Fruit fly (Drosophila melanogaster): ENCODE data around the gene sd.
A peak's percentile ranks its signal among the peaks of the same experiment; 100 is the strongest.

Gene sd

dm6 chrX:15803764-15804563 lies at the start of gene sd, which contains the start of gene PGRP-LE:
TSS of gene sd (plus strand) at chrX:15804370.
TSS of gene PGRP-LE (minus strand) at chrX:15803880.
- TF ChIP-seq Crg-1 (GFP tag; optimal IDR thresholded peaks at IDR 0.05), result no peak
- TF ChIP-seq CG7101 (tag; optimal IDR thresholded peaks at IDR 0.05), result no peak
- peak; percentile 61 for TF ChIP-seq CG14711 (tag; optimal IDR thresholded peaks at IDR 0.05)
- TF ChIP-seq tj (GFP tag; optimal IDR thresholded peaks at IDR 0.05), result no peak
- TF ChIP-seq bab1 (GFP tag; optimal IDR thresholded peaks at IDR 0.05), result peak; percentile 18
- no peak for TF ChIP-seq CG12768 (GFP tag; optimal IDR thresholded peaks at IDR 0.05)
- no peak for TF ChIP-seq cnc (optimal IDR thresholded peaks at IDR 0.05)
- peak; percentile 85 for TF ChIP-seq kay (GFP tag; ENCODE audit: borderline replicate concordance)

DNA sequence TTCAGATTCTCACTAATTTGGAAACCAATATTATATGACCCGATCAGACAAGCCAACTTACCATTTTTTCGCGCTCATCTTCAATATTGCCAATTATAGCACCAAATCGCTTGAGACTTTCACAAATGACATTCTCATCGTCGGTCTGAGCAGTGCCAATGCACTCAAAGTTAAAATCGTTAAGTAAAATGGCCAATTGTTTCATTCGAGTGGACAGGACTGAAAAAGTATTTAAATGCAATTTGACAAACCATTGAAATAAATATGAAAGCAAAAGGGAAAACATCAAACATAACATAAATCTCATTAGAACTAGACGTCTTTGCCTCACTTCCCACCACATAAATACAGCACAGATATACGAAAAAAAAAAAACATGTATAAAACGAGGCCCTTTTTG lies 48.2 kb upstream of the sd start, which contains the start of gene CG8260:
TSS of gene CG8260 (plus strand) at position 301 of the 400 bp plus-strand sequence.
- TF ChIP-seq CG5204 (GFP tag; optimal IDR thresholded peaks at IDR 0.05) (no peak), Mnt (GFP tag; optimal IDR thresholded peaks at IDR 0.05) (no peak), pad (GFP tag; optimal IDR thresholded peaks at IDR 0.05) (no peak), CG12768 (GFP tag; optimal IDR thresholded peaks at IDR 0.05) (no peak), CG14711 (tag; optimal IDR thresholded peaks at IDR 0.05) (no peak), bab1 (GFP tag; optimal IDR thresholded peaks at IDR 0.05) (no peak), Clk (GFP tag; optimal IDR thresholded peaks at IDR 0.05) (no peak), tj (GFP tag; optimal IDR thresholded peaks at IDR 0.05) (no peak), toe (GFP tag; optimal IDR thresholded peaks at IDR 0.05) (no peak)

- TF ChIP-seq Crg-1 (GFP tag; optimal IDR thresholded peaks at IDR 0.05), result peak; percentile 5
- TF ChIP-seq kay (GFP tag; ENCODE audit: borderline replicate concordance), result peak; percentile 47
- TF ChIP-seq CG33017 (tag; optimal IDR thresholded peaks at IDR 0.05), result no peak
- TF ChIP-seq Mnt (GFP tag; optimal IDR thresholded peaks at IDR 0.05), result peak; percentile 22
- TF ChIP-seq cic (GFP tag; optimal IDR thresholded peaks at IDR 0.05), result peak; percentile 26
- TF ChIP-seq Clk (GFP tag; optimal IDR thresholded peaks at IDR 0.05), result no peak
- TF ChIP-seq CG7101 (tag; optimal IDR thresholded peaks at IDR 0.05), result peak; percentile 32
- TF ChIP-seq CG12768 (GFP tag; optimal IDR thresholded peaks at IDR 0.05), result no peak
These were observed 45.4 kb upstream of the sd start for dm6 chrX:15758692-15759240.

dm6 chrX:15759752-15760446 lies 44.3 kb upstream of the sd start:
- TF ChIP-seq tj (GFP tag; optimal IDR thresholded peaks at IDR 0.05) (peak; percentile 27), CG5204 (GFP tag; optimal IDR thresholded peaks at IDR 0.05) (no peak)

dm6 chrX:15760447-15761297 lies 43.5 kb upstream of the sd start, which contains the start of the genes Graf and mRpL3:
TSS of gene Graf (minus strand) at chrX:15760733.
TSS of gene mRpL3 (plus strand) at chrX:15761248.
- no peak for TF ChIP-seq Mnt (GFP tag; optimal IDR thresholded peaks at IDR 0.05)
- TF ChIP-seq kay (GFP tag; ENCODE audit: borderline replicate concordance), result peak; percentile 97
- TF ChIP-seq pad (GFP tag; optimal IDR thresholded peaks at IDR 0.05), result peak; percentile 3
- TF ChIP-seq bab1 (GFP tag; optimal IDR thresholded peaks at IDR 0.05), result peak; percentile 6

DNA sequence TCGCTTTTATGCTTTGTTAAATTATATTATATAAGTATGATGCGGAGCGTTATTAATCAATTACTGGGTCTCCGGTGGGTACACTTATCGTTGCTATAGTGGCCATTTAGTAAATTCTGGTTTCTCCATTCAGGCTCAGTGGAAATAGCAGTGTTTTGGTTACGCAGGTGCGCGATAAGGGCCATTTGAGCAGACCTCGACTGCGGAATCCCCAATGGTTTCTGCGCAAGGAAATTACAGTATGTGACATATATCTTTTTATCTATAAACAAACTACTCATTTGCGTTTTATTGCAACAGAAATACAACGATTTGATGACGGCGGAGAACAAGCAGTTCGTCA lies 42.9 kb upstream of the sd start:
- TF ChIP-seq toe (GFP tag; optimal IDR thresholded peaks at IDR 0.05), result no peak
- no peak for TF ChIP-seq ovo (GFP tag; optimal IDR thresholded peaks at IDR 0.05)
- peak; percentile 45 for TF ChIP-seq kay (GFP tag; ENCODE audit: borderline replicate concordance)
- no peak for TF ChIP-seq CG14711 (tag; optimal IDR thresholded peaks at IDR 0.05)
- no peak for TF ChIP-seq Crg-1 (GFP tag; optimal IDR thresholded peaks at IDR 0.05)
- TF ChIP-seq Mnt (GFP tag; optimal IDR thresholded peaks at IDR 0.05), result peak; percentile 23

DNA sequence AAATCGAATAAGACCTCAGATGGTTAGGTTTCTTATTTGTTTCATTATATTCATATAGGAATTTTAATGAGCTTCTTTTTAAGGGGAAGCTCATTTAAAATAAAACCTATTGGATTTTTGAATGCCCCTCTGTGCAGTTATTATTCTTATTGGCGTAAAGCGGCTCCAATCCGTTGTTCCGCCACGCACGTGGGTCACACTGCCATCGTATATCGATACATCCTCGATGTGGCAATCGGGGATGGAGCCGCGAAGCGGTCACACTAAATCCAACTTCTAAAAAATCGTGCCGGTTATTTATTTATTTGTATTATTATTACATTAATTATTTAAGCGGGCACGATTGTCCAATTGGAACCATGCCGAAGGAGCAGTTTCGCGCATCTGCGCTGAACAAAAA lies 41.4 kb upstream of the sd start, which contains the start of gene Polr3A:
TSS of gene Polr3A (plus strand) at position 234 of the 400 bp plus-strand sequence.
- peak; percentile 92 for TF ChIP-seq Mnt (GFP tag; optimal IDR thresholded peaks at IDR 0.05)
- peak; percentile 48 for TF ChIP-seq bab1 (GFP tag; optimal IDR thresholded peaks at IDR 0.05)
- no peak for TF ChIP-seq toe (GFP tag; optimal IDR thresholded peaks at IDR 0.05)
- no peak for TF ChIP-seq Clk (GFP tag; optimal IDR thresholded peaks at IDR 0.05)
- TF ChIP-seq CG7101 (tag; optimal IDR thresholded peaks at IDR 0.05), result no peak
- TF ChIP-seq Hr96 (GFP tag; optimal IDR thresholded peaks at IDR 0.05), result no peak

Data from whole organism, adult.